Worm (Caenorhabditis elegans): ENCODE results near the gene K12H6.5.

The K12H6.5 gene

ce11 chrII:2857559-2857958, 31.6 kb upstream of the K12H6.5 start:
- TF ChIP-seq nhr-28 (tag; optimal IDR thresholded peaks at IDR 0.05) (no peak), nhr-43 (tag; optimal IDR thresholded peaks at IDR 0.05; ENCODE audit: poor library complexity, severe bottlenecking) (peak; percentile 63), lin-15B (tag; optimal IDR thresholded peaks at IDR 0.05) (no peak), fos-1 (tag; optimal IDR thresholded peaks at IDR 0.05) (no peak), lsy-12 (tag; optimal IDR thresholded peaks at IDR 0.05) (no peak), zag-1 (tag; optimal IDR thresholded peaks at IDR 0.05) (no peak), elt-3 (tag; optimal IDR thresholded peaks at IDR 0.05) (peak in 2 of 3 experiments; percentile 70 to 95), nhr-25 (tag; optimal IDR thresholded peaks at IDR 0.05) (peak; percentile 49), tbx-2 (tag; optimal IDR thresholded peaks at IDR 0.05) (no peak), nhr-11 (tag; optimal IDR thresholded peaks at IDR 0.05) (no peak), elt-1 (tag; optimal IDR thresholded peaks at IDR 0.05) (peak; percentile 81)

- TF ChIP-seq elt-3 (tag; optimal IDR thresholded peaks at IDR 0.05), result peak in 1 of 3 experiments; percentile 9
- TF ChIP-seq nhr-23 (tag; optimal IDR thresholded peaks at IDR 0.05), result peak; percentile 13
- TF ChIP-seq nhr-28 (tag; optimal IDR thresholded peaks at IDR 0.05), result no peak
- TF ChIP-seq egl-27 (tag; optimal IDR thresholded peaks at IDR 0.05), result no peak
- no peak for TF ChIP-seq nhr-25 (tag; optimal IDR thresholded peaks at IDR 0.05)
- peak; percentile 22 for TF ChIP-seq nhr-43 (tag; optimal IDR thresholded peaks at IDR 0.05; ENCODE audit: poor library complexity, severe bottlenecking)
Measured at ce11 chrII:2856114-2856513, 30.1 kb upstream of the K12H6.5 start.

- TF ChIP-seq egl-27 (tag; optimal IDR thresholded peaks at IDR 0.05), result no peak
- TF ChIP-seq elt-3 (tag; optimal IDR thresholded peaks at IDR 0.05), result no peak
- TF ChIP-seq nhr-76 (tag; optimal IDR thresholded peaks at IDR 0.05), result no peak
- peak; percentile 64 for TF ChIP-seq nhr-23 (tag; optimal IDR thresholded peaks at IDR 0.05)
- TF ChIP-seq snpc-4 (tag; optimal IDR thresholded peaks at IDR 0.05), result no peak
- peak; percentile 43 for TF ChIP-seq ama-1 (optimal IDR thresholded peaks at IDR 0.05)
- TF ChIP-seq ceh-16 (tag; optimal IDR thresholded peaks at IDR 0.05), result no peak
- no peak for TF ChIP-seq elt-1 (tag; optimal IDR thresholded peaks at IDR 0.05)
- TF ChIP-seq skn-1 (tag; optimal IDR thresholded peaks at IDR 0.05), result no peak
- peak; percentile 58 for TF ChIP-seq nhr-43 (tag; optimal IDR thresholded peaks at IDR 0.05; ENCODE audit: poor library complexity, severe bottlenecking)
- TF ChIP-seq hmg-11 (tag; optimal IDR thresholded peaks at IDR 0.05), result peak; percentile 14
- no peak for TF ChIP-seq unc-62 (GFP tag; optimal IDR thresholded peaks at IDR 0.05)
- no peak for TF ChIP-seq nfya-1 (tag; optimal IDR thresholded peaks at IDR 0.05; ENCODE audit: insufficient read depth)
- TF ChIP-seq nhr-25 (tag; optimal IDR thresholded peaks at IDR 0.05), result peak; percentile 54
- no peak for TF ChIP-seq aly-2 (tag; optimal IDR thresholded peaks at IDR 0.05)
- TF ChIP-seq lin-15B (tag; optimal IDR thresholded peaks at IDR 0.05), result no peak
Measured at ce11 chrII:2854794-2855193, 28.8 kb upstream of the K12H6.5 start.

- TF ChIP-seq fos-1 (tag; optimal IDR thresholded peaks at IDR 0.05), result no peak
- TF ChIP-seq elt-1 (tag; optimal IDR thresholded peaks at IDR 0.05), result peak; percentile 63
Measured at ce11 chrII:2853767-2854166, 27.8 kb upstream of the K12H6.5 start.

- TF ChIP-seq ceh-82 (tag; optimal IDR thresholded peaks at IDR 0.05), result no peak
- no peak for TF ChIP-seq elt-1 (tag; optimal IDR thresholded peaks at IDR 0.05)
- TF ChIP-seq nhr-25 (tag; optimal IDR thresholded peaks at IDR 0.05), result no peak
- no peak for TF ChIP-seq nhr-28 (tag; optimal IDR thresholded peaks at IDR 0.05)
- no peak for TF ChIP-seq elt-3 (tag; optimal IDR thresholded peaks at IDR 0.05)
- TF ChIP-seq ZK546.5 (tag; optimal IDR thresholded peaks at IDR 0.05), result no peak
Measured at ce11 chrII:2852493-2852892, 26.5 kb upstream of the K12H6.5 start, which contains the start of gene ptc-3. Gene ptc-3 (minus strand): TSS chrII:2852593.

ce11 chrII:2846552-2846951, 20.6 kb upstream of the K12H6.5 start:
- TF ChIP-seq lsy-12 (tag; optimal IDR thresholded peaks at IDR 0.05), result no peak
- no peak for TF ChIP-seq ztf-11 (tag; optimal IDR thresholded peaks at IDR 0.05)
- TF ChIP-seq nhr-23 (tag; optimal IDR thresholded peaks at IDR 0.05), result no peak
- TF ChIP-seq ZK546.5 (tag; optimal IDR thresholded peaks at IDR 0.05), result no peak
- no peak for TF ChIP-seq skn-1 (tag; optimal IDR thresholded peaks at IDR 0.05)
- TF ChIP-seq snpc-4 (tag; optimal IDR thresholded peaks at IDR 0.05), result no peak
- TF ChIP-seq elt-2 (tag; optimal IDR thresholded peaks at IDR 0.05), result no peak
- no peak for TF ChIP-seq ceh-9 (tag; optimal IDR thresholded peaks at IDR 0.05)
- no peak for TF ChIP-seq mdl-1 (tag; optimal IDR thresholded peaks at IDR 0.05)
- no peak for TF ChIP-seq nhr-76 (tag; optimal IDR thresholded peaks at IDR 0.05)
- no peak for TF ChIP-seq nhr-28 (tag; optimal IDR thresholded peaks at IDR 0.05)
- TF ChIP-seq ama-1 (optimal IDR thresholded peaks at IDR 0.05), result no peak
- no peak for TF ChIP-seq nhr-77 (tag; optimal IDR thresholded peaks at IDR 0.05)
- TF ChIP-seq unc-39 (tag; optimal IDR thresholded peaks at IDR 0.05), result no peak
- no peak for TF ChIP-seq elt-1 (tag; optimal IDR thresholded peaks at IDR 0.05)
- TF ChIP-seq lin-39 (tag; optimal IDR thresholded peaks at IDR 0.05), result no peak
- TF ChIP-seq egl-5 (tag; optimal IDR thresholded peaks at IDR 0.05), result no peak
- no peak for TF ChIP-seq tbx-2 (tag; optimal IDR thresholded peaks at IDR 0.05)
- no peak for TF ChIP-seq unc-62 (GFP tag; optimal IDR thresholded peaks at IDR 0.05)
- no peak for TF ChIP-seq pqm-1 (tag; optimal IDR thresholded peaks at IDR 0.05)
